Worm (Caenorhabditis elegans) whole organism, early embryonic: ENCODE data around the gene nhr-188.

Experiments used
- B0310.2 ChIP-seq: sonication (generic microtip); optimal IDR thresholded peaks from 2 replicates; lab custom pipeline; 2016; ENCODE audit warnings: mild to moderate bottlenecking, missing genetic modification characterization, missing compliant biosample characterization
- aly-1 ChIP-seq: sonication (generic microtip); optimal IDR thresholded peaks from 2 replicates; lab custom pipeline; 2016; ENCODE audit warnings: missing genetic modification characterization, missing compliant biosample characterization
- ets-7 ChIP-seq: sonication (generic microtip); optimal IDR thresholded peaks from 2 replicates; lab custom pipeline; 2016; ENCODE audit warnings: missing genotype, missing genetic modification characterization, missing compliant biosample characterization
- flt-1 ChIP-seq: fragments of 200-800 bp; sonication (Bioruptor generic); IDR thresholded peaks from 2 replicates; pipeline ENCODE4 v1.3.6; 2022; ENCODE audit warnings: missing genetic modification characterization, missing compliant biosample characterization
- hmbx-1 ChIP-seq: sonication (generic microtip); optimal IDR thresholded peaks from 2 replicates; lab custom pipeline; 2016; ENCODE audit warnings: mild to moderate bottlenecking, missing genetic modification characterization, missing compliant biosample characterization

DNA sequence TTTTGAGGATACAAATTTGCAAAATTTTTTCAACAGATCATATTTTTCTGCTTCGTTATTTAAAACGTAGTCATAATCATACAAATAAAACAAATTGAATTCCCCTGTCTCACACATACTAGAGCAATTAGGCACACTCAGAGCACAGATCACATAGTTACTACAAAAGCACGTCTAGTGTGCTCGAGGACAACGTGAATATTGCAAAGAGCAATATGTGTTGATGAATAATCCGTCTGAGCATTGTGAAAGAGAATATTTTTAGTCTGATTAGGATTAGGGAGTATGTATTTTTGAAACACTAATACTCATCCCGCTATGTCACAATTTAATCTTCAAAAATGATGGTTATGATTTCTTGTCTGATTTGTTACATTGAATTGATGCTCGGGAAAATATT is 19.6 kb upstream of the nhr-188 start:
- TF ChIP-seq aly-1 = no peak
- no peak for TF ChIP-seq hmbx-1 (tag; lab: Kevin White, UChicago)
- TF ChIP-seq B0310.2 (tag; lab: Kevin White, UChicago) = no peak
- no peak for TF ChIP-seq ets-7 (tag; lab: Kevin White, UChicago)
- no peak for TF ChIP-seq flt-1
